Worm (Caenorhabditis elegans) whole organism, L4 larva: ENCODE results near the gene abcf-2.

Experiments used
- ceh-20 ChIP-seq: fragments of 200-800 bp; sonication (Bioruptor generic); IDR thresholded peaks from 2 replicates; pipeline ENCODE4 v1.3.6; 2022; ENCODE audit warnings: missing genetic modification reagents, missing genetic modification characterization, missing compliant biosample characterization
- daf-12 ChIP-seq: fragments of 150-350 bp; optimal IDR thresholded peaks from 2 replicates; lab custom pipeline; 2014; ENCODE audit warnings: missing biosample characterization, missing genetic modification reagents, missing genetic modification characterization
- hif-1 ChIP-seq, 2 experiments: sonication (generic microtip); optimal IDR thresholded peaks; 2 replicates each; lab custom pipeline; 2016 to 2017; ENCODE audit warnings: missing compliant biosample characterization in 2 of 2, missing genetic modification characterization in 2 of 2, missing genetic modification reagents in 2 of 2, missing genotype in 2 of 2, mild to moderate bottlenecking in 1 of 2
- hlh-11 ChIP-seq: fragments of 200-800 bp; sonication (Bioruptor generic); optimal IDR thresholded peaks from 2 replicates; lab custom pipeline; 2018; ENCODE audit warnings: mild to moderate bottlenecking, missing genetic modification characterization, missing compliant biosample characterization
- mdl-1 ChIP-seq, 2 experiments: fragments of 150-350 bp in 1 of 2; sonication (generic microtip) in 1 of 2; optimal IDR thresholded peaks; 2 replicates each; lab custom pipeline; 2014 to 2017; ENCODE audit warnings: missing biosample characterization in 2 of 2, missing genetic modification characterization in 2 of 2
- mep-1 ChIP-seq: fragments of 150-350 bp; sonication (generic microtip); optimal IDR thresholded peaks from 3 replicates; lab custom pipeline; 2014; ENCODE audit warnings: missing biosample characterization, missing genetic modification characterization
- nhr-6 ChIP-seq: fragments of 150-350 bp; optimal IDR thresholded peaks from 2 replicates; lab custom pipeline; 2014; ENCODE audit warnings: missing biosample characterization, missing genetic modification characterization
- skn-1 ChIP-seq: fragments of 150-350 bp; optimal IDR thresholded peaks from 2 replicates; lab custom pipeline; 2014; ENCODE audit warnings: missing biosample characterization, missing genetic modification characterization
- snpc-4 ChIP-seq: fragments of 150-350 bp; optimal IDR thresholded peaks from 2 replicates; lab custom pipeline; 2014; ENCODE audit warnings: missing biosample characterization, missing genetic modification characterization
- unc-62 ChIP-seq, 3 experiments: fragments of 150-350 bp in 1 of 3; sonication (generic microtip); optimal IDR thresholded peaks in 2 of 3; peaks in 1 of 3; 1 replicate in 1 of 3; 2 replicates in 2 of 3; lab custom pipeline; 2014 to 2017; ENCODE audit warnings: missing biosample characterization in 3 of 3, missing genetic modification characterization in 3 of 3, missing genetic modification reagents in 3 of 3, missing genotype in 1 of 3
- zag-1 ChIP-seq: fragments of 150-350 bp; optimal IDR thresholded peaks from 2 replicates; lab custom pipeline; 2014; ENCODE audit warnings: missing biosample characterization, missing genetic modification characterization
- ztf-11 ChIP-seq: fragments of 150-350 bp; optimal IDR thresholded peaks from 2 replicates; lab custom pipeline; 2014; ENCODE audit warnings: missing biosample characterization, missing genetic modification characterization

ce11 chrIII:13455207-13455606 lies 6.8 kb downstream of the abcf-2 start, which contains the start of gene cua-1:
- TF ChIP-seq ztf-11 (tag; lab: Kevin White, UChicago) (no peak), skn-1 (no peak), ceh-20 (no peak), mep-1 (tag; lab: Kevin White, UChicago) (no peak), hif-1 (tag; optimal IDR thresholded peaks at IDR 0.05; lab: Kevin White, UChicago) (no peak), mdl-1 (tag; optimal IDR thresholded peaks at IDR 0.05; lab: Kevin White, UChicago) (no peak), hlh-11 (tag; lab: Kevin White, UChicago) (no peak), zag-1 (tag; lab: Kevin White, UChicago) (no peak), unc-62 (GFP tag; optimal IDR thresholded peaks at IDR 0.05 in 1 of 2; lab: Kevin White, UChicago) (no peak), unc-62 (tag; optimal IDR thresholded peaks at IDR 0.05; lab: Kevin White, UChicago) (no peak), daf-12 (tag; lab: Kevin White, UChicago) (no peak), nhr-6 (tag; lab: Kevin White, UChicago) (no peak), snpc-4 (tag; lab: Kevin White, UChicago) (no peak)
